Worm (Caenorhabditis elegans): ENCODE data around the gene fmi-1.

fmi-1 gene

ce11 chrV:12992891-12993290, 26.0 kb upstream of the fmi-1 start, which contains the start of the genes F15B9.11 and dsl-7:
F15B9.11 (minus strand) TSS chrV:12992895.
dsl-7 (plus strand) TSS chrV:12993150.
- TF ChIP-seq hmg-1.1 (GFP tag; IDR thresholded peaks at IDR 0.05) (no peak), mes-2 (tag; optimal IDR thresholded peaks at IDR 0.05; ENCODE audit: poor library complexity, severe bottlenecking) (no peak), snpc-1.2 (GFP tag; IDR thresholded peaks at IDR 0.05) (no peak), tra-1 (GFP tag; IDR thresholded peaks at IDR 0.05) (no peak), zfp-3 (GFP tag; conservative IDR thresholded peaks at IDR 0.05) (no peak), dmd-6 (GFP tag; IDR thresholded peaks at IDR 0.05) (no peak), mep-1 (tag; optimal IDR thresholded peaks at IDR 0.05) (no peak), zip-11 (GFP tag; IDR thresholded peaks at IDR 0.05) (no peak), pqm-1 (tag; optimal IDR thresholded peaks at IDR 0.05) (no peak), lin-1 (GFP tag; IDR thresholded peaks at IDR 0.05) (no peak), php-3 (GFP tag; IDR thresholded peaks at IDR 0.05) (no peak), attf-4 (tag; optimal IDR thresholded peaks at IDR 0.05) (no peak), nhr-42 (GFP tag; IDR thresholded peaks at IDR 0.05) (no peak), hlh-11 (tag; optimal IDR thresholded peaks at IDR 0.05) (no peak), spr-3 (GFP tag; optimal IDR thresholded peaks at IDR 0.05) (no peak), egl-43 (GFP tag; IDR thresholded peaks at IDR 0.05) (no peak), ztf-7 (tag; optimal IDR thresholded peaks at IDR 0.05) (no peak)

- TF ChIP-seq ceh-62 (tag; optimal IDR thresholded peaks at IDR 0.05) (no peak), daf-12 (tag; optimal IDR thresholded peaks at IDR 0.05) (no peak), aha-1 (tag) (peak; percentile 48), nhr-28 (tag; optimal IDR thresholded peaks at IDR 0.05) (peak; percentile 3), Y105C5A.15 (GFP tag; IDR thresholded peaks at IDR 0.05) (no peak)
These were observed 23.6 kb upstream of the fmi-1 start, which contains the start of gene far-5 for ce11 chrV:12995269-12995668. far-5 (plus strand) TSS chrV:12995569.

- TF ChIP-seq tra-1 (GFP tag; IDR thresholded peaks at IDR 0.05) (no peak), spr-3 (GFP tag; optimal IDR thresholded peaks at IDR 0.05) (no peak)
These were observed 21.4 kb upstream of the fmi-1 start, which contains the start of gene far-3 for ce11 chrV:12997422-12997821. far-3 (minus strand) TSS chrV:12997522.

ce11 chrV:12999559-12999958, 19.3 kb upstream of the fmi-1 start, which contains the start of gene far-4:
far-4 (minus strand) TSS chrV:12999659.
- TF ChIP-seq nhr-11 (tag; optimal IDR thresholded peaks at IDR 0.05) (no peak), nhr-10 (tag; optimal IDR thresholded peaks at IDR 0.05) (no peak), gei-8 (GFP tag; optimal IDR thresholded peaks at IDR 0.05) (no peak), fos-1 (tag; optimal IDR thresholded peaks at IDR 0.05) (no peak), zfp-2 (tag; optimal IDR thresholded peaks at IDR 0.05) (no peak), pha-4 (GFP tag; IDR thresholded peaks at IDR 0.05) (no peak), pha-4 (tag; optimal IDR thresholded peaks at IDR 0.05) (no peak), egl-27 (tag; optimal IDR thresholded peaks at IDR 0.05) (no peak), Y5F2A.4 (GFP tag; optimal IDR thresholded peaks at IDR 0.05) (no peak), tag-97 (GFP tag; IDR thresholded peaks at IDR 0.05) (no peak), nhr-25 (tag; optimal IDR thresholded peaks at IDR 0.05; ENCODE audit: borderline replicate concordance, insufficient read depth) (no peak), F26F4.8 (GFP tag; conservative IDR thresholded peaks at IDR 0.05) (no peak)

- TF ChIP-seq ctbp-1 (GFP tag; IDR thresholded peaks at IDR 0.05) (no peak), unc-130 (GFP tag; optimal IDR thresholded peaks at IDR 0.05) (peak; percentile 73), Y48G9A.11 (GFP tag; IDR thresholded peaks at IDR 0.05) (peak; percentile 70), mep-1 (tag; optimal IDR thresholded peaks at IDR 0.05) (no peak), mxl-3 (GFP tag; optimal IDR thresholded peaks at IDR 0.05) (no peak), F49E8.2 (tag; optimal IDR thresholded peaks at IDR 0.05; ENCODE audit: borderline replicate concordance) (peak; percentile 38), nhr-102 (tag; optimal IDR thresholded peaks at IDR 0.05) (no peak)
These were observed 18.8 kb upstream of the fmi-1 start for ce11 chrV:13000068-13000467.
